Fruit fly (Drosophila melanogaster) whole organism, prepupa: ENCODE results near the gene CG10357.

Source experiments
- Blimp-1 ChIP-seq: fragments of 200-800 bp; sonication (Bioruptor generic); optimal IDR thresholded peaks from 3 replicates; lab custom pipeline; 2017; ENCODE audit warnings: missing biosample characterization, missing genetic modification characterization, mild to moderate bottlenecking, moderate library complexity, missing genetic modification reagents
- CG10631 ChIP-seq: fragments of 200-800 bp; sonication (Bioruptor generic); optimal IDR thresholded peaks from 2 replicates; lab custom pipeline; 2016; ENCODE audit warnings: missing biosample characterization, missing genetic modification characterization
- CG10669 ChIP-seq: fragments of 200-800 bp; sonication (Bioruptor generic); optimal IDR thresholded peaks from 3 replicates; lab custom pipeline; 2018; ENCODE audit warnings: missing biosample characterization, mild to moderate bottlenecking, missing genetic modification characterization, moderate library complexity
- CG11294 ChIP-seq: fragments of 200-800 bp; sonication (Bioruptor generic); IDR thresholded peaks from 2 replicates; pipeline ENCODE4 v1.3.6; 2022; ENCODE audit warnings: missing biosample characterization, missing genetic modification characterization
- CG11762 ChIP-seq: fragments of 200-800 bp; sonication (Bioruptor generic); optimal IDR thresholded peaks from 3 replicates; lab custom pipeline; 2016; ENCODE audit warnings: missing biosample characterization, missing genetic modification characterization; ENCODE audit not compliant: insufficient read depth
- CG15336 ChIP-seq: fragments of 200-800 bp; sonication (Bioruptor generic); IDR thresholded peaks from 2 replicates; pipeline ENCODE4 v1.3.6; 2022; ENCODE audit warnings: missing biosample characterization, missing genetic modification characterization
- CG1621 ChIP-seq: fragments of 200-800 bp; sonication (Bioruptor generic); optimal IDR thresholded peaks from 3 replicates; lab custom pipeline; 2018; ENCODE audit warnings: missing biosample characterization, mild to moderate bottlenecking, missing genetic modification characterization
- CG32006 ChIP-seq: fragments of 200-800 bp; sonication (Bioruptor generic); optimal IDR thresholded peaks from 3 replicates; lab custom pipeline; 2017; ENCODE audit warnings: missing biosample characterization, mild to moderate bottlenecking, missing genetic modification characterization
- CG34406 ChIP-seq: fragments of 200-800 bp; sonication (Bioruptor generic); optimal IDR thresholded peaks from 3 replicates; lab custom pipeline; 2016; ENCODE audit warnings: missing biosample characterization, missing genetic modification characterization
- CG3919 ChIP-seq: fragments of 200-800 bp; sonication (Bioruptor generic); optimal IDR thresholded peaks from 3 replicates; lab custom pipeline; 2016; ENCODE audit warnings: missing biosample characterization, missing genetic modification characterization
- CG4318 ChIP-seq: fragments of 200-800 bp; sonication (Bioruptor generic); optimal IDR thresholded peaks from 3 replicates; lab custom pipeline; 2017; ENCODE audit warnings: missing biosample characterization, mild to moderate bottlenecking, missing genetic modification characterization
- CG6163 ChIP-seq: fragments of 200-800 bp; sonication (Bioruptor generic); IDR thresholded peaks from 3 replicates; pipeline ENCODE4 v1.3.6; 2022; ENCODE audit warnings: missing biosample characterization, missing genetic modification characterization
- CG6276 ChIP-seq: fragments of 200-800 bp; sonication (Bioruptor generic); optimal IDR thresholded peaks from 2 replicates; lab custom pipeline; 2017; ENCODE audit warnings: missing biosample characterization, mild to moderate bottlenecking, missing genetic modification characterization
- CG6792 ChIP-seq: fragments of 200-800 bp; sonication (Bioruptor generic); optimal IDR thresholded peaks from 3 replicates; lab custom pipeline; 2016; ENCODE audit warnings: missing biosample characterization, missing genetic modification characterization
- CG6808 ChIP-seq: fragments of 200-800 bp; sonication (Bioruptor generic); optimal IDR thresholded peaks from 3 replicates; lab custom pipeline; 2017; ENCODE audit warnings: missing biosample characterization, missing genetic modification characterization, mild to moderate bottlenecking, moderate library complexity, missing genetic modification reagents
- CG7368 ChIP-seq: fragments of 200-800 bp; sonication (Bioruptor generic); optimal IDR thresholded peaks from 3 replicates; lab custom pipeline; 2016; ENCODE audit warnings: missing biosample characterization, missing genetic modification characterization
- CG8119 ChIP-seq: fragments of 200-800 bp; sonication (Bioruptor generic); IDR thresholded peaks from 3 replicates; pipeline ENCODE4 v1.3.6; 2022; ENCODE audit warnings: missing biosample characterization, missing genetic modification characterization
- CG8319 ChIP-seq: fragments of 200-800 bp; sonication (Bioruptor generic); optimal IDR thresholded peaks from 3 replicates; lab custom pipeline; 2016; ENCODE audit warnings: missing biosample characterization, missing genetic modification characterization
- CG8632 ChIP-seq: fragments of 200-800 bp; sonication (Bioruptor generic); optimal IDR thresholded peaks from 3 replicates; lab custom pipeline; 2016; ENCODE audit warnings: missing biosample characterization, missing genetic modification characterization
- CG9139 ChIP-seq: fragments of 200-800 bp; sonication (Bioruptor generic); optimal IDR thresholded peaks from 3 replicates; lab custom pipeline; 2017; ENCODE audit warnings: missing biosample characterization, mild to moderate bottlenecking, missing genetic modification characterization
- Eip75B ChIP-seq: fragments of 200-800 bp; sonication (Bioruptor generic); optimal IDR thresholded peaks from 3 replicates; lab custom pipeline; 2016; ENCODE audit warnings: missing biosample characterization, missing genetic modification characterization
- Eip78C ChIP-seq: fragments of 200-800 bp; sonication (Bioruptor generic); peaks from one replicate; lab custom pipeline; 2016; ENCODE audit warnings: missing biosample characterization, missing genetic modification characterization
- Ets21C ChIP-seq: fragments of 200-800 bp; sonication (Bioruptor generic); optimal IDR thresholded peaks from 3 replicates; lab custom pipeline; 2016; ENCODE audit warnings: missing biosample characterization, missing genetic modification characterization
- Gug ChIP-seq: fragments of 200-800 bp; sonication (Bioruptor generic); IDR thresholded peaks from 2 replicates; pipeline ENCODE4 v1.3.6; 2022; ENCODE audit warnings: missing biosample characterization, missing genetic modification characterization
- Hr38 ChIP-seq: sonication (Bioruptor generic); optimal IDR thresholded peaks from 2 replicates; lab custom pipeline; 2016; ENCODE audit warnings: missing biosample characterization, missing genetic modification characterization
- Lpt ChIP-seq: fragments of 200-800 bp; sonication (Bioruptor generic); optimal IDR thresholded peaks from 3 replicates; lab custom pipeline; 2016; ENCODE audit warnings: missing biosample characterization, missing genetic modification characterization
- Met ChIP-seq: fragments of 200-800 bp; sonication (Bioruptor generic); optimal IDR thresholded peaks from 3 replicates; lab custom pipeline; 2016; ENCODE audit warnings: missing biosample characterization, missing genetic modification characterization
- OdsH ChIP-seq: fragments of 200-800 bp; sonication (Bioruptor generic); optimal IDR thresholded peaks from 3 replicates; lab custom pipeline; 2016; ENCODE audit warnings: missing biosample characterization, missing genetic modification characterization
- Smox ChIP-seq: fragments of 200-800 bp; sonication (Bioruptor generic); optimal IDR thresholded peaks from 3 replicates; lab custom pipeline; 2016; ENCODE audit warnings: missing biosample characterization, missing genetic modification characterization
- Sox14 ChIP-seq: fragments of 200-800 bp; sonication (Bioruptor generic); optimal IDR thresholded peaks from 3 replicates; lab custom pipeline; 2016; ENCODE audit warnings: missing biosample characterization, missing genetic modification characterization
- Sox15 ChIP-seq: fragments of 200-800 bp; sonication (Bioruptor generic); optimal IDR thresholded peaks from 3 replicates; lab custom pipeline; 2016; ENCODE audit warnings: missing biosample characterization, missing genetic modification characterization
- achi ChIP-seq: fragments of 200-800 bp; sonication (Bioruptor generic); optimal IDR thresholded peaks from 3 replicates; lab custom pipeline; 2016; ENCODE audit warnings: missing biosample characterization, missing genetic modification characterization
- acj6 ChIP-seq: fragments of 200-800 bp; sonication (Bioruptor generic); optimal IDR thresholded peaks from 3 replicates; lab custom pipeline; 2016; ENCODE audit warnings: missing biosample characterization, missing genetic modification characterization
- dac ChIP-seq: fragments of 200-800 bp; sonication (Bioruptor generic); optimal IDR thresholded peaks from 2 replicates; lab custom pipeline; 2017; ENCODE audit warnings: missing biosample characterization, mild to moderate bottlenecking, missing genetic modification characterization
- eg ChIP-seq: fragments of 200-800 bp; sonication (Bioruptor generic); IDR thresholded peaks from 3 replicates; pipeline ENCODE4 v1.3.6; 2022; ENCODE audit warnings: missing biosample characterization, missing genetic modification characterization
- esn ChIP-seq: fragments of 200-800 bp; sonication (Bioruptor generic); optimal IDR thresholded peaks from 2 replicates; lab custom pipeline; 2016; ENCODE audit warnings: missing biosample characterization, mild to moderate bottlenecking, missing genetic modification characterization, moderate library complexity
- fd59A ChIP-seq: fragments of 200-800 bp; sonication (Bioruptor generic); optimal IDR thresholded peaks from 2 replicates; lab custom pipeline; 2017; ENCODE audit warnings: missing biosample characterization, mild to moderate bottlenecking, missing genetic modification characterization, missing genetic modification reagents
- fd85E ChIP-seq: fragments of 200-800 bp; sonication (Bioruptor generic); optimal IDR thresholded peaks from 3 replicates; lab custom pipeline; 2016; ENCODE audit warnings: missing biosample characterization, missing genetic modification characterization
- fkh ChIP-seq: fragments of 200-800 bp; sonication (Bioruptor generic); optimal IDR thresholded peaks from 3 replicates; lab custom pipeline; 2017; ENCODE audit warnings: missing biosample characterization, mild to moderate bottlenecking, missing genetic modification characterization, moderate library complexity
- lz ChIP-seq: fragments of 200-800 bp; sonication (Bioruptor generic); optimal IDR thresholded peaks from 3 replicates; lab custom pipeline; 2016; ENCODE audit warnings: missing biosample characterization, missing genetic modification characterization
- net ChIP-seq: fragments of 200-800 bp; sonication (Bioruptor generic); optimal IDR thresholded peaks from 3 replicates; lab custom pipeline; 2016; ENCODE audit warnings: missing biosample characterization, missing genetic modification characterization
- pdm3 ChIP-seq: fragments of 200-800 bp; sonication (Bioruptor generic); optimal IDR thresholded peaks from 3 replicates; lab custom pipeline; 2016; ENCODE audit warnings: missing biosample characterization, missing genetic modification characterization
- salr ChIP-seq, 2 experiments: fragments of 200-800 bp; sonication (Bioruptor generic); optimal IDR thresholded peaks; 3 replicates each; lab custom pipeline; 2016 to 2018; ENCODE audit warnings: missing biosample characterization in 2 of 2, missing genetic modification characterization in 2 of 2, mild to moderate bottlenecking in 1 of 2
- spab ChIP-seq: fragments of 200-800 bp; sonication (Bioruptor generic); optimal IDR thresholded peaks from 2 replicates; lab custom pipeline; 2017; ENCODE audit warnings: missing biosample characterization, mild to moderate bottlenecking, missing genetic modification characterization, missing genetic modification reagents
- vri ChIP-seq: fragments of 200-800 bp; sonication (Bioruptor generic); optimal IDR thresholded peaks from 3 replicates; lab custom pipeline; 2016; ENCODE audit warnings: missing biosample characterization, mild to moderate bottlenecking, missing genetic modification characterization

The CG10357 gene

dm6 chr3L:3632500-3633183 lies 17.5 kb downstream of the CG10357 start (continued):
- TF ChIP-seq CG34406 (GFP tag; lab: Kevin White, UChicago) (peak; percentile 47), Sox15 (peak; percentile 57), lz (no peak), dac (GFP tag; lab: Kevin White, UChicago) (peak; percentile 84), Sox14 (no peak), acj6 (GFP tag; lab: Kevin White, UChicago) (peak; percentile 67), Eip75B (GFP tag; lab: Kevin White, UChicago) (no peak), CG7368 (GFP tag; lab: Kevin White, UChicago) (no peak), CG11294 (GFP tag; lab: Robert Waterston, UW) (peak; percentile 88), CG11762 (GFP tag; lab: Kevin White, UChicago) (peak; percentile 13), esn (GFP tag; lab: Kevin White, UChicago) (no peak), Hr38 (GFP tag; lab: Kevin White, UChicago) (no peak), Blimp-1 (no peak), OdsH (GFP tag; lab: Kevin White, UChicago) (peak; percentile 74), Ets21C (no peak), CG1621 (tag; lab: Kevin White, UChicago) (peak; percentile 26), achi (peak; percentile 70), CG6808 (GFP tag; lab: Kevin White, UChicago) (peak; percentile 47), CG8319 (no peak)

- TF ChIP-seq Smox (GFP tag; lab: Kevin White, UChicago): peak; percentile 37
- peak; percentile 82; the same call in 2 of the 3 replicates for TF ChIP-seq eg (GFP tag; lab: Robert Waterston, UW)
- 0 out of 2 replicates have a peak, but pooled peaks have one; percentile 18 for TF ChIP-seq CG11294 (GFP tag; lab: Robert Waterston, UW)
- TF ChIP-seq net: peak; percentile 55
- peak; percentile 68 for TF ChIP-seq CG6808 (GFP tag; lab: Kevin White, UChicago)
- peak; percentile 50 for TF ChIP-seq CG11762 (GFP tag; lab: Kevin White, UChicago)
- TF ChIP-seq CG6792 (GFP tag; lab: Kevin White, UChicago): peak; percentile 65
- peak; percentile 64 for TF ChIP-seq spab (GFP tag; lab: Kevin White, UChicago)
- peak in 1 of 2 experiments; percentile 39 for TF ChIP-seq salr (GFP tag; optimal IDR thresholded peaks at IDR 0.05; lab: Kevin White, UChicago)
- TF ChIP-seq fd85E: no peak
- TF ChIP-seq CG8632: peak; percentile 64
- no peak for TF ChIP-seq Ets21C
- no peak for TF ChIP-seq fkh (GFP tag; lab: Kevin White, UChicago)
- TF ChIP-seq CG3919 (GFP tag; lab: Kevin White, UChicago): peak; percentile 60
- TF ChIP-seq Sox14: no peak
- peak; percentile 79 for TF ChIP-seq CG6276
- peak; percentile 48 for TF ChIP-seq OdsH (GFP tag; lab: Kevin White, UChicago)
- peak; percentile 70 for TF ChIP-seq CG32006 (GFP tag; lab: Kevin White, UChicago)
- peak; percentile 73 for TF ChIP-seq CG10669 (GFP tag; lab: Kevin White, UChicago)
- peak; percentile 39 for TF ChIP-seq CG8319
- peak; percentile 65 for TF ChIP-seq CG34406 (GFP tag; lab: Kevin White, UChicago)
- TF ChIP-seq CG4318 (GFP tag; lab: Kevin White, UChicago): peak; percentile 34
- TF ChIP-seq CG1621 (tag; lab: Kevin White, UChicago): peak; percentile 42
- no peak for TF ChIP-seq Sox15
- TF ChIP-seq CG10631 (GFP tag; lab: Kevin White, UChicago): peak; percentile 57
- peak; percentile 88 for TF ChIP-seq CG15336
- no peak for TF ChIP-seq Gug
- TF ChIP-seq Eip78C (GFP tag; lab: Kevin White, UChicago): peak; percentile 93
- peak; percentile 54 for TF ChIP-seq fd59A
- TF ChIP-seq Eip75B (GFP tag; lab: Kevin White, UChicago): peak; percentile 40
- TF ChIP-seq CG8119 (GFP tag; lab: Robert Waterston, UW): peak; percentile 86
- TF ChIP-seq Lpt (GFP tag; lab: Kevin White, UChicago): peak; percentile 29
- TF ChIP-seq vri (GFP tag; lab: Kevin White, UChicago): peak; percentile 17
- TF ChIP-seq esn (GFP tag; lab: Kevin White, UChicago): peak; percentile 56
- TF ChIP-seq pdm3: peak; percentile 41
- peak; percentile 8 for TF ChIP-seq dac (GFP tag; lab: Kevin White, UChicago)
- TF ChIP-seq acj6 (GFP tag; lab: Kevin White, UChicago): peak; percentile 33
- TF ChIP-seq CG9139: peak; percentile 32
- TF ChIP-seq Met: peak; percentile 47
- peak; percentile 64 for TF ChIP-seq achi
- TF ChIP-seq CG6163: peak; percentile 77; the same call in 2 of the 3 replicates
- no peak for TF ChIP-seq Hr38 (GFP tag; lab: Kevin White, UChicago)
Observed at dm6 chr3L:3634107-3634737, 19.0 kb downstream of the CG10357 start.
